Worm (Caenorhabditis elegans): ENCODE results near the gene fip-5.

- TF ChIP-seq nhr-23 (tag; optimal IDR thresholded peaks at IDR 0.05) (no peak), mml-1 (tag; optimal IDR thresholded peaks at IDR 0.05) (no peak), skn-1 (tag; optimal IDR thresholded peaks at IDR 0.05) (no peak), ceh-9 (tag; optimal IDR thresholded peaks at IDR 0.05) (no peak), elt-1 (tag; optimal IDR thresholded peaks at IDR 0.05) (no peak)
Observed at ce11 chrX:10306923-10307322, 4.4 kb downstream of the fip-5 start.

Data from whole organism, L3 larva.